Worm (Caenorhabditis elegans) whole organism, L3 larva: ENCODE data around the gene sptl-2.

Experiments
- R02D3.7 ChIP-seq: fragments of 150-350 bp; optimal IDR thresholded peaks from 2 replicates; lab custom pipeline; 2014; ENCODE audit warnings: missing biosample characterization, missing genetic modification characterization
- ZK546.5 ChIP-seq: sonication (generic microtip); optimal IDR thresholded peaks from 2 replicates; lab custom pipeline; 2017; ENCODE audit warnings: missing biosample characterization, missing genetic modification characterization
- aly-2 ChIP-seq: fragments of 150-350 bp; optimal IDR thresholded peaks from 2 replicates; lab custom pipeline; 2014; ENCODE audit warnings: missing biosample characterization, missing genetic modification characterization
- ama-1 ChIP-seq: fragments of 150-350 bp; optimal IDR thresholded peaks from 2 replicates; lab custom pipeline; 2018
- ceh-16 ChIP-seq: sonication (generic microtip); optimal IDR thresholded peaks from 2 replicates; lab custom pipeline; 2017; ENCODE audit warnings: missing biosample characterization, missing genetic modification characterization
- ceh-28 ChIP-seq: fragments of 150-350 bp; optimal IDR thresholded peaks from 2 replicates; lab custom pipeline; 2014; ENCODE audit warnings: missing biosample characterization, missing genetic modification reagents, missing genetic modification characterization
- ceh-82 ChIP-seq: fragments of 150-350 bp; optimal IDR thresholded peaks from 2 replicates; lab custom pipeline; 2014; ENCODE audit warnings: missing biosample characterization, missing genetic modification characterization
- ceh-9 ChIP-seq: sonication (generic microtip); optimal IDR thresholded peaks from 2 replicates; lab custom pipeline; 2018; ENCODE audit warnings: missing biosample characterization, missing genetic modification characterization
- daf-12 ChIP-seq: fragments of 150-350 bp; optimal IDR thresholded peaks from 2 replicates; lab custom pipeline; 2014; ENCODE audit warnings: missing biosample characterization, missing genetic modification reagents, missing genetic modification characterization
- egl-27 ChIP-seq: sonication (generic microtip); optimal IDR thresholded peaks from 4 replicates; lab custom pipeline; 2017; ENCODE audit warnings: missing biosample characterization, missing genetic modification reagents, missing genetic modification characterization
- egl-5 ChIP-seq: fragments of 150-350 bp; optimal IDR thresholded peaks from 2 replicates; lab custom pipeline; 2017; ENCODE audit warnings: missing biosample characterization, missing genetic modification reagents, missing genetic modification characterization, inconsistent platforms
- elt-1 ChIP-seq: fragments of 150-350 bp; optimal IDR thresholded peaks from 2 replicates; lab custom pipeline; 2014; ENCODE audit warnings: missing biosample characterization, missing genetic modification characterization
- elt-2 ChIP-seq: sonication (generic microtip); optimal IDR thresholded peaks from 2 replicates; lab custom pipeline; 2016; ENCODE audit warnings: missing genetic modification reagents, mild to moderate bottlenecking, missing genetic modification characterization, missing compliant biosample characterization
- elt-3 ChIP-seq, 3 experiments: fragments of 150-350 bp in 1 of 3; sonication (generic microtip) in 2 of 3; optimal IDR thresholded peaks; 2 replicates in 2 of 3; 4 replicates in 1 of 3; lab custom pipeline; 2014 to 2017; ENCODE audit warnings: missing biosample characterization in 3 of 3, missing genetic modification characterization in 3 of 3
- eor-1 ChIP-seq, 2 experiments: fragments of 150-350 bp; optimal IDR thresholded peaks; 2 replicates each; lab custom pipeline; 2014 to 2018; ENCODE audit warnings: missing biosample characterization in 2 of 2, missing genetic modification characterization in 2 of 2
- fkh-10 ChIP-seq: sonication (generic microtip); optimal IDR thresholded peaks from 2 replicates; lab custom pipeline; 2017; ENCODE audit warnings: missing biosample characterization, missing genetic modification reagents, missing genetic modification characterization
- fkh-2 ChIP-seq: fragments of 150-350 bp; optimal IDR thresholded peaks from 2 replicates; lab custom pipeline; 2014; ENCODE audit warnings: missing biosample characterization, missing genetic modification reagents, missing genetic modification characterization
- fos-1 ChIP-seq: fragments of 150-350 bp; optimal IDR thresholded peaks from 2 replicates; lab custom pipeline; 2014; ENCODE audit warnings: missing biosample characterization, missing genetic modification characterization
- hmg-11 ChIP-seq: sonication (generic microtip); optimal IDR thresholded peaks from 2 replicates; lab custom pipeline; 2016; ENCODE audit warnings: missing genetic modification characterization, missing compliant biosample characterization
- jun-1 ChIP-seq: fragments of 150-350 bp; optimal IDR thresholded peaks from 2 replicates; lab custom pipeline; 2014; ENCODE audit warnings: missing biosample characterization, missing genetic modification reagents, missing genetic modification characterization
- lin-15B ChIP-seq: fragments of 150-350 bp; optimal IDR thresholded peaks from 2 replicates; lab custom pipeline; 2014; ENCODE audit warnings: missing biosample characterization, missing genetic modification characterization
- lin-39 ChIP-seq: fragments of 150-350 bp; optimal IDR thresholded peaks from 2 replicates; lab custom pipeline; 2018; ENCODE audit warnings: missing biosample characterization, missing genetic modification reagents, missing genetic modification characterization
- lsy-12 ChIP-seq: sonication (generic microtip); optimal IDR thresholded peaks from 2 replicates; lab custom pipeline; 2016; ENCODE audit warnings: mild to moderate bottlenecking, missing genetic modification characterization, missing compliant biosample characterization
- mdl-1 ChIP-seq: fragments of 150-350 bp; optimal IDR thresholded peaks from 2 replicates; lab custom pipeline; 2014; ENCODE audit warnings: missing biosample characterization, missing genetic modification characterization
- mml-1 ChIP-seq: fragments of 150-350 bp; sonication (generic microtip); optimal IDR thresholded peaks from 3 replicates; lab custom pipeline; 2014; ENCODE audit warnings: missing biosample characterization, missing genetic modification characterization
- nfya-1 ChIP-seq: sonication (generic microtip); optimal IDR thresholded peaks from 2 replicates; lab custom pipeline; 2017; ENCODE audit warnings: missing genetic modification characterization, mild to moderate bottlenecking, missing compliant biosample characterization, antibody characterized with exemption, moderate library complexity; ENCODE audit not compliant: insufficient read depth
- nhr-11 ChIP-seq: fragments of 150-350 bp; optimal IDR thresholded peaks from 2 replicates; lab custom pipeline; 2014; ENCODE audit warnings: missing biosample characterization, missing genetic modification characterization
- nhr-12 ChIP-seq: fragments of 150-350 bp; optimal IDR thresholded peaks from 2 replicates; lab custom pipeline; 2014; ENCODE audit warnings: missing biosample characterization, missing genetic modification characterization
- nhr-23 ChIP-seq: fragments of 150-350 bp; optimal IDR thresholded peaks from 2 replicates; lab custom pipeline; 2014; ENCODE audit warnings: missing biosample characterization, missing genetic modification reagents, missing genetic modification characterization
- nhr-237 ChIP-seq: fragments of 150-350 bp; optimal IDR thresholded peaks from 2 replicates; lab custom pipeline; 2014; ENCODE audit warnings: missing biosample characterization, missing genetic modification characterization
- nhr-25 ChIP-seq: sonication (generic microtip); optimal IDR thresholded peaks from 2 replicates; lab custom pipeline; 2017; ENCODE audit warnings: missing biosample characterization, missing genetic modification characterization
- nhr-28 ChIP-seq: fragments of 150-350 bp; optimal IDR thresholded peaks from 2 replicates; lab custom pipeline; 2014; ENCODE audit warnings: missing biosample characterization, missing genetic modification characterization
- nhr-43 ChIP-seq: sonication (generic microtip); optimal IDR thresholded peaks from 2 replicates; lab custom pipeline; 2016; ENCODE audit warnings: mild to moderate bottlenecking, missing genetic modification characterization, missing compliant biosample characterization; ENCODE audit not compliant: poor library complexity, severe bottlenecking
- nhr-67 ChIP-seq: fragments of 150-350 bp; optimal IDR thresholded peaks from 2 replicates; lab custom pipeline; 2014; ENCODE audit warnings: missing biosample characterization, missing genetic modification characterization
- nhr-76 ChIP-seq: fragments of 150-350 bp; sonication (generic microtip); optimal IDR thresholded peaks from 5 replicates; lab custom pipeline; 2014; ENCODE audit warnings: missing biosample characterization, missing genetic modification characterization
- nhr-77 ChIP-seq: fragments of 150-350 bp; optimal IDR thresholded peaks from 2 replicates; lab custom pipeline; 2014; ENCODE audit warnings: missing biosample characterization, missing genetic modification characterization
- pha-4 ChIP-seq: fragments of 150-350 bp; optimal IDR thresholded peaks from 2 replicates; lab custom pipeline; 2014; ENCODE audit warnings: missing biosample characterization, missing genetic modification reagents, missing genetic modification characterization
- pqm-1 ChIP-seq: fragments of 150-350 bp; optimal IDR thresholded peaks from 2 replicates; lab custom pipeline; 2017; ENCODE audit warnings: missing biosample characterization, missing genetic modification characterization, inconsistent platforms
- sea-2 ChIP-seq: fragments of 150-350 bp; sonication (generic microtip); optimal IDR thresholded peaks from 4 replicates; lab custom pipeline; 2014; ENCODE audit warnings: missing biosample characterization, missing genetic modification reagents, missing genetic modification characterization
- skn-1 ChIP-seq: fragments of 150-350 bp; optimal IDR thresholded peaks from 2 replicates; lab custom pipeline; 2014; ENCODE audit warnings: missing biosample characterization, missing genetic modification characterization
- snpc-4 ChIP-seq: fragments of 150-350 bp; optimal IDR thresholded peaks from 2 replicates; lab custom pipeline; 2014; ENCODE audit warnings: missing biosample characterization, missing genetic modification characterization
- tbx-2 ChIP-seq: sonication (generic microtip); optimal IDR thresholded peaks from 2 replicates; lab custom pipeline; 2016; ENCODE audit warnings: mild to moderate bottlenecking, missing genetic modification characterization, missing compliant biosample characterization
- unc-39 ChIP-seq: sonication (generic microtip); optimal IDR thresholded peaks from 4 replicates; lab custom pipeline; 2017; ENCODE audit warnings: missing biosample characterization, missing genetic modification characterization
- unc-62 ChIP-seq: fragments of 150-350 bp; sonication (generic microtip); optimal IDR thresholded peaks from 4 replicates; lab custom pipeline; 2014; ENCODE audit warnings: missing biosample characterization, missing genetic modification reagents, missing genetic modification characterization
- zag-1 ChIP-seq: fragments of 150-350 bp; optimal IDR thresholded peaks from 2 replicates; lab custom pipeline; 2014; ENCODE audit warnings: missing biosample characterization, missing genetic modification characterization
- ztf-11 ChIP-seq: fragments of 150-350 bp; optimal IDR thresholded peaks from 2 replicates; lab custom pipeline; 2014; ENCODE audit warnings: missing biosample characterization, missing genetic modification characterization
- ztf-4 ChIP-seq: fragments of 150-350 bp; optimal IDR thresholded peaks from 2 replicates; lab custom pipeline; 2014; ENCODE audit warnings: missing biosample characterization, missing genetic modification characterization

Gene sptl-2

ce11 chrV:7983381-7984052, 33.5 kb upstream of the sptl-2 start, which contains the start of the genes natb-1 and abhd-12:
Gene natb-1, minus strand, starts transcription at chrV:7983431.
Gene abhd-12, plus strand, starts transcription at chrV:7983879.
- TF ChIP-seq daf-12 (tag; lab: Kevin White, UChicago) (no peak), nhr-76 (no peak), mdl-1 (tag; lab: Kevin White, UChicago) (no peak), ztf-11 (tag; lab: Kevin White, UChicago) (no peak), snpc-4 (tag; lab: Kevin White, UChicago) (peak; percentile 66), pqm-1 (peak; percentile 21), ceh-82 (tag; lab: Kevin White, UChicago) (no peak), R02D3.7 (tag; lab: Kevin White, UChicago) (no peak), aly-2 (no peak), fos-1 (tag; lab: Kevin White, UChicago) (no peak), nhr-25 (tag; lab: Kevin White, UChicago) (peak; percentile 29), nhr-237 (tag; lab: Kevin White, UChicago) (no peak), nfya-1 (tag; lab: Kevin White, UChicago) (peak; percentile 67), egl-27 (tag; lab: Kevin White, UChicago) (no peak), nhr-67 (tag; lab: Kevin White, UChicago) (no peak), nhr-23 (tag; lab: Kevin White, UChicago) (peak; percentile 41), fkh-2 (no peak), lin-39 (tag; lab: Kevin White, UChicago) (no peak), lin-15B (tag; lab: Kevin White, UChicago) (no peak), zag-1 (no peak), nhr-11 (no peak), fkh-10 (GFP tag; lab: Kevin White, UChicago) (no peak), nhr-12 (no peak), elt-2 (tag; lab: Kevin White, UChicago) (peak; percentile 20), ama-1 (lab: Kevin White, UChicago) (no peak), skn-1 (tag; lab: Kevin White, UChicago) (no peak), hmg-11 (tag; lab: Kevin White, UChicago) (peak; percentile 56), ZK546.5 (tag; lab: Kevin White, UChicago) (no peak), tbx-2 (tag; lab: Kevin White, UChicago) (no peak), elt-3 (tag; optimal IDR thresholded peaks at IDR 0.05; lab: Kevin White, UChicago) (no peak), lsy-12 (tag; lab: Kevin White, UChicago) (no peak), pha-4 (tag; lab: Kevin White, UChicago) (peak; percentile 87), unc-39 (tag; lab: Kevin White, UChicago) (no peak), ztf-4 (tag; lab: Kevin White, UChicago) (no peak), sea-2 (no peak), egl-5 (tag; lab: Kevin White, UChicago) (peak; percentile 42), jun-1 (tag; lab: Kevin White, UChicago) (no peak), elt-1 (no peak), unc-62 (GFP tag; lab: Kevin White, UChicago) (no peak), eor-1 (tag; optimal IDR thresholded peaks at IDR 0.05; lab: Kevin White, UChicago) (no peak), nhr-43 (tag; lab: Kevin White, UChicago) (no peak), nhr-77 (tag; lab: Kevin White, UChicago) (no peak), ceh-16 (no peak), ceh-9 (tag; lab: Kevin White, UChicago) (no peak), ceh-28 (peak; percentile 58), nhr-28 (tag; lab: Kevin White, UChicago) (no peak), mml-1 (no peak)
